Worm (Caenorhabditis elegans) whole organism, L4 larva: Measurements from ENCODE around the gene F08F8.11.

Source experiments
- D1046.2 ChIP-seq: fragments of 200-800 bp; sonication (Bioruptor generic); IDR thresholded peaks from 2 replicates; pipeline ENCODE4 v1.3.6; 2022; ENCODE audit warnings: missing genetic modification characterization, missing compliant biosample characterization
- F10B5.3 ChIP-seq: sonication (generic microtip); optimal IDR thresholded peaks from 2 replicates; lab custom pipeline; 2016; ENCODE audit warnings: mild to moderate bottlenecking, missing genetic modification characterization, missing compliant biosample characterization
- F26F4.8 ChIP-seq: fragments of 200-800 bp; sonication (Bioruptor generic); conservative IDR thresholded peaks from 2 replicates; pipeline ENCODE4 v1.3.6; 2022; ENCODE audit warnings: missing genetic modification characterization, missing compliant biosample characterization
- F37D6.2 ChIP-seq: sonication (generic microtip); optimal IDR thresholded peaks from 2 replicates; lab custom pipeline; 2016; ENCODE audit warnings: mild to moderate bottlenecking, missing genetic modification characterization, missing compliant biosample characterization
- F44E2.7 ChIP-seq: fragments of 200-800 bp; sonication (Bioruptor generic); IDR thresholded peaks from 2 replicates; pipeline ENCODE4 v2.1.2; 2022; ENCODE audit warnings: missing genetic modification characterization, missing compliant biosample characterization
- Y105C5A.15 ChIP-seq: fragments of 200-800 bp; sonication (Bioruptor generic); IDR thresholded peaks from 2 replicates; pipeline ENCODE4 v1.3.6; 2022; ENCODE audit warnings: missing genetic modification characterization, missing compliant biosample characterization
- ZK546.5 ChIP-seq, 2 experiments: sonication (generic microtip); optimal IDR thresholded peaks; 2 replicates each; lab custom pipeline; 2017; ENCODE audit warnings: missing biosample characterization in 2 of 2, missing genetic modification characterization in 2 of 2
- attf-4 ChIP-seq: sonication (generic microtip); optimal IDR thresholded peaks from 3 replicates; lab custom pipeline; 2017; ENCODE audit warnings: missing biosample characterization, missing genetic modification characterization
- ceh-20 ChIP-seq: fragments of 200-800 bp; sonication (Bioruptor generic); IDR thresholded peaks from 2 replicates; pipeline ENCODE4 v1.3.6; 2022; ENCODE audit warnings: missing genetic modification reagents, missing genetic modification characterization, missing compliant biosample characterization
- ceh-28 ChIP-seq: fragments of 150-350 bp; optimal IDR thresholded peaks from 2 replicates; lab custom pipeline; 2014; ENCODE audit warnings: missing biosample characterization, missing genetic modification reagents, missing genetic modification characterization
- ceh-44 ChIP-seq: fragments of 200-800 bp; sonication (Bioruptor generic); IDR thresholded peaks from 2 replicates; pipeline ENCODE4 v1.3.6; 2022; ENCODE audit warnings: missing genetic modification reagents, missing genetic modification characterization, missing compliant biosample characterization
- ceh-62 ChIP-seq: sonication (generic microtip); optimal IDR thresholded peaks from 2 replicates; lab custom pipeline; 2017; ENCODE audit warnings: missing biosample characterization, missing genetic modification characterization
- ces-1 ChIP-seq: fragments of 150-350 bp; sonication (generic microtip); optimal IDR thresholded peaks from 4 replicates; lab custom pipeline; 2014; ENCODE audit warnings: missing biosample characterization, missing genetic modification reagents, missing genetic modification characterization
- cey-2 ChIP-seq: sonication (generic microtip); optimal IDR thresholded peaks from 3 replicates; lab custom pipeline; 2017; ENCODE audit warnings: missing genetic modification characterization, mild to moderate bottlenecking, missing compliant biosample characterization, antibody characterized with exemption, borderline replicate concordance; ENCODE audit not compliant: insufficient read depth
- ctbp-1 ChIP-seq: fragments of 200-800 bp; sonication (Bioruptor generic); IDR thresholded peaks from 2 replicates; pipeline ENCODE4 v1.3.6; 2022; ENCODE audit warnings: missing genetic modification reagents, missing genetic modification characterization, missing compliant biosample characterization
- daf-16 ChIP-seq, 3 experiments: sonication (generic microtip); optimal IDR thresholded peaks; 2 replicates each; lab custom pipeline; 2016 to 2017; ENCODE audit warnings: missing genetic modification characterization in 3 of 3, missing genetic modification reagents in 3 of 3, mild to moderate bottlenecking in 2 of 3, missing compliant biosample characterization in 2 of 3, missing biosample characterization in 1 of 3, moderate library complexity in 1 of 3
- daf-8 ChIP-seq: fragments of 200-800 bp; sonication (Bioruptor generic); IDR thresholded peaks from 2 replicates; pipeline ENCODE4 v1.3.6; 2022; ENCODE audit warnings: missing genetic modification characterization, missing compliant biosample characterization
- dmd-6 ChIP-seq: fragments of 200-800 bp; sonication (Bioruptor generic); IDR thresholded peaks from 2 replicates; pipeline ENCODE4 v1.3.6; 2022; ENCODE audit warnings: missing genetic modification reagents, missing genetic modification characterization, missing compliant biosample characterization
- dmd-8 ChIP-seq: fragments of 200-800 bp; sonication (Bioruptor generic); IDR thresholded peaks from 2 replicates; pipeline ENCODE4 v1.3.6; 2022; ENCODE audit warnings: missing genetic modification characterization, missing compliant biosample characterization
- dmd-9 ChIP-seq: fragments of 200-800 bp; sonication (Bioruptor generic); IDR thresholded peaks from 2 replicates; pipeline ENCODE4 v1.3.6; 2022; ENCODE audit warnings: missing genetic modification reagents, missing genetic modification characterization, missing compliant biosample characterization
- dpl-1 ChIP-seq: fragments of 150-350 bp; optimal IDR thresholded peaks from 2 replicates; lab custom pipeline; 2014; ENCODE audit warnings: missing biosample characterization, missing genetic modification reagents, missing genetic modification characterization
- duxl-1 ChIP-seq: sonication (generic microtip); optimal IDR thresholded peaks from 2 replicates; lab custom pipeline; 2016; ENCODE audit warnings: mild to moderate bottlenecking, missing genetic modification characterization, moderate library complexity, missing compliant biosample characterization; ENCODE audit not compliant: poor library complexity
- dve-1 ChIP-seq: sonication (generic microtip); optimal IDR thresholded peaks from 2 replicates; lab custom pipeline; 2017; ENCODE audit warnings: antibody characterized with exemption, mild to moderate bottlenecking, missing genetic modification characterization, missing compliant biosample characterization; ENCODE audit not compliant: insufficient read depth
- egl-43 ChIP-seq: fragments of 200-800 bp; sonication (Bioruptor generic); IDR thresholded peaks from 2 replicates; pipeline ENCODE4 v1.3.6; 2022; ENCODE audit warnings: missing genetic modification reagents, missing genetic modification characterization, missing compliant biosample characterization
- gei-8 ChIP-seq: fragments of 200-800 bp; sonication (Bioruptor generic); optimal IDR thresholded peaks from 2 replicates; lab custom pipeline; 2018; ENCODE audit warnings: mild to moderate bottlenecking, missing genetic modification characterization, missing compliant biosample characterization
- hmg-1.1 ChIP-seq: fragments of 200-800 bp; sonication (Bioruptor generic); IDR thresholded peaks from 2 replicates; pipeline ENCODE4 v1.3.6; 2022; ENCODE audit warnings: missing genetic modification reagents, missing genetic modification characterization, missing compliant biosample characterization
- lim-7 ChIP-seq: fragments of 200-800 bp; sonication (Bioruptor generic); IDR thresholded peaks from 2 replicates; pipeline ENCODE4 v1.3.6; 2022; ENCODE audit warnings: missing genetic modification characterization, missing compliant biosample characterization
- lin-1 ChIP-seq: fragments of 200-800 bp; sonication (Bioruptor generic); IDR thresholded peaks from 2 replicates; pipeline ENCODE4 v1.3.6; 2022; ENCODE audit warnings: missing genetic modification reagents, missing genetic modification characterization, missing compliant biosample characterization
- lin-13 ChIP-seq: fragments of 150-350 bp; optimal IDR thresholded peaks from 2 replicates; lab custom pipeline; 2014; ENCODE audit warnings: missing biosample characterization, missing genetic modification reagents, missing genetic modification characterization
- lin-15B ChIP-seq: fragments of 150-350 bp; sonication (generic microtip); optimal IDR thresholded peaks from 3 replicates; lab custom pipeline; 2014; ENCODE audit warnings: missing biosample characterization, missing genetic modification characterization
- lir-3 ChIP-seq: sonication (generic microtip); optimal IDR thresholded peaks from 2 replicates; lab custom pipeline; 2016; ENCODE audit warnings: mild to moderate bottlenecking, missing genetic modification characterization, missing compliant biosample characterization
- madf-9 ChIP-seq: fragments of 200-800 bp; sonication (Bioruptor generic); conservative IDR thresholded peaks from 2 replicates; pipeline ENCODE4 v1.3.6; 2022; ENCODE audit warnings: missing genetic modification reagents, missing genetic modification characterization, missing compliant biosample characterization
- mdt-29 ChIP-seq: fragments of 200-800 bp; sonication (Bioruptor generic); IDR thresholded peaks from 2 replicates; pipeline ENCODE4 v1.3.6; 2022; ENCODE audit warnings: missing genetic modification reagents, missing genetic modification characterization, missing compliant biosample characterization
- mep-1 ChIP-seq: fragments of 150-350 bp; sonication (generic microtip); optimal IDR thresholded peaks from 3 replicates; lab custom pipeline; 2014; ENCODE audit warnings: missing biosample characterization, missing genetic modification characterization
- mxl-2 ChIP-seq: fragments of 200-800 bp; sonication (Bioruptor generic); conservative IDR thresholded peaks from 2 replicates; pipeline ENCODE4 v1.3.6; 2022; ENCODE audit warnings: missing genetic modification reagents, missing genetic modification characterization, missing compliant biosample characterization
- nhr-102 ChIP-seq: sonication (generic microtip); optimal IDR thresholded peaks from 2 replicates; lab custom pipeline; 2016; ENCODE audit warnings: mild to moderate bottlenecking, missing genetic modification characterization, moderate library complexity, missing compliant biosample characterization
- nhr-237 ChIP-seq: sonication (generic microtip); optimal IDR thresholded peaks from 2 replicates; lab custom pipeline; 2017; ENCODE audit warnings: missing biosample characterization, missing genetic modification characterization
- nhr-41 ChIP-seq: fragments of 200-800 bp; sonication (Bioruptor generic); IDR thresholded peaks from 2 replicates; pipeline ENCODE4 v1.3.6; 2022; ENCODE audit warnings: missing genetic modification reagents, missing genetic modification characterization, missing compliant biosample characterization
- nhr-42 ChIP-seq: fragments of 200-800 bp; sonication (Bioruptor generic); IDR thresholded peaks from 2 replicates; pipeline ENCODE4 v1.3.6; 2022; ENCODE audit warnings: missing genetic modification characterization, missing compliant biosample characterization
- php-3 ChIP-seq: fragments of 200-800 bp; sonication (Bioruptor generic); IDR thresholded peaks from 2 replicates; pipeline ENCODE4 v1.3.6; 2022; ENCODE audit warnings: missing genetic modification reagents, missing genetic modification characterization, missing compliant biosample characterization
- pqm-1 ChIP-seq: sonication (generic microtip); optimal IDR thresholded peaks from 2 replicates; lab custom pipeline; 2017; ENCODE audit warnings: missing biosample characterization, missing genetic modification characterization
- sdz-12 ChIP-seq: fragments of 200-800 bp; sonication (Bioruptor generic); optimal IDR thresholded peaks from 2 replicates; lab custom pipeline; 2018; ENCODE audit warnings: mild to moderate bottlenecking, missing genetic modification characterization, missing compliant biosample characterization
- skn-1 ChIP-seq: fragments of 150-350 bp; optimal IDR thresholded peaks from 2 replicates; lab custom pipeline; 2014; ENCODE audit warnings: missing biosample characterization, missing genetic modification characterization
- snpc-1.2 ChIP-seq: fragments of 200-800 bp; sonication (Bioruptor generic); IDR thresholded peaks from 2 replicates; pipeline ENCODE4 v1.3.6; 2022; ENCODE audit warnings: missing genetic modification reagents, missing genetic modification characterization, missing compliant biosample characterization
- snpc-4 ChIP-seq: fragments of 150-350 bp; optimal IDR thresholded peaks from 2 replicates; lab custom pipeline; 2014; ENCODE audit warnings: missing biosample characterization, missing genetic modification characterization
- spr-3 ChIP-seq: fragments of 200-800 bp; sonication (Bioruptor generic); optimal IDR thresholded peaks from 2 replicates; lab custom pipeline; 2018; ENCODE audit warnings: mild to moderate bottlenecking, missing genetic modification characterization, missing compliant biosample characterization
- tag-97 ChIP-seq: fragments of 200-800 bp; sonication (Bioruptor generic); IDR thresholded peaks from 2 replicates; pipeline ENCODE4 v1.3.6; 2022; ENCODE audit warnings: missing genetic modification characterization, missing compliant biosample characterization
- ztf-11 ChIP-seq: fragments of 150-350 bp; optimal IDR thresholded peaks from 2 replicates; lab custom pipeline; 2014; ENCODE audit warnings: missing biosample characterization, missing genetic modification characterization

F08F8.11 gene

DNA sequence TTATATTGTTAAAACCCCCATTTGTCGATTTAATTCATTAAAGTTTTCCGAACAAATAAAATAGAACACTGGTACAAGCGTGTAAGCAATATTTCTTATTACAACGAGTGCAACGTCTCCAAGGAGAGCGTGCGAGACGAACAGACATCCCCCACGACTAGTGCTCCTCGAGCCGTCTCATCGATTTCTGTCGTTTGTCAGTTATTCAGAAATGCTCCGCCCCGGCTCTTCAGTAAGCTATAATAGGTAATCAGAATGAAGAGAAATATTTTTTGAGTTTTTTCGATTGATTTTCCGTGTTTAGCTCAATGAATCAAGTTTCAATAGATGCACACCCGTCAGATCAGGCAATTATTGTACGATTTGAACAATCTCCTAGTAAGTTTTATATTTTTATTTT is 27.0 kb upstream of the F08F8.11 start, which contains the start of gene kap-1 (continued):
- TF ChIP-seq nhr-102 (tag; lab: Kevin White, UChicago) (peak; percentile 29), dmd-6 (GFP tag; lab: Robert Waterston, UW) (no peak), dpl-1 (GFP tag; lab: Kevin White, UChicago) (no peak), nhr-41 (no peak), Y105C5A.15 (no peak), ctbp-1 (no peak), ceh-28 (tag; lab: Kevin White, UChicago) (no peak), gei-8 (GFP tag; lab: Kevin White, UChicago) (peak; percentile 13), ces-1 (GFP tag; lab: Kevin White, UChicago) (no peak), ceh-20 (GFP tag; lab: Robert Waterston, UW) (no peak), lir-3 (tag; lab: Kevin White, UChicago) (no peak), dmd-9 (GFP tag; lab: Robert Waterston, UW) (no peak), madf-9 (GFP tag; lab: Robert Waterston, UW) (no peak), snpc-4 (no peak), F26F4.8 (no peak), tag-97 (GFP tag; lab: Robert Waterston, UW) (no peak), ceh-62 (tag; lab: Kevin White, UChicago) (no peak), F10B5.3 (tag; lab: Kevin White, UChicago) (no peak), egl-43 (GFP tag; lab: Robert Waterston, UW) (peak; percentile 64), ztf-11 (tag; lab: Kevin White, UChicago) (no peak), mxl-2 (GFP tag; lab: Robert Waterston, UW) (no peak), mdt-29 (GFP tag; lab: Robert Waterston, UW) (no peak), ceh-44 (no peak), mep-1 (tag; lab: Kevin White, UChicago) (peak; percentile 32), attf-4 (tag; lab: Kevin White, UChicago) (no peak), sdz-12 (peak; percentile 26), D1046.2 (GFP tag; lab: Robert Waterston, UW) (no peak), nhr-237 (tag; lab: Kevin White, UChicago) (no peak), snpc-1.2 (GFP tag; lab: Robert Waterston, UW) (0 out of 2 replicates have a peak, but pooled peaks have one; percentile 11), cey-2 (tag; lab: Kevin White, UChicago) (no peak), F44E2.7 (GFP tag; lab: Robert Waterston, UW) (0 out of 2 replicates have a peak, but pooled peaks have one; percentile 50), lin-13 (GFP tag; lab: Kevin White, UChicago) (no peak), skn-1 (tag; lab: Kevin White, UChicago) (no peak), php-3 (GFP tag; lab: Robert Waterston, UW) (no peak), pqm-1 (no peak), dve-1 (tag; lab: Kevin White, UChicago) (no peak), lin-15B (tag; lab: Kevin White, UChicago) (no peak), dmd-8 (GFP tag; lab: Robert Waterston, UW) (no peak), daf-16 (GFP tag; optimal IDR thresholded peaks at IDR 0.05; lab: Kevin White, UChicago) (peak in 1 of 2 experiments; percentile 12), daf-16 (tag; optimal IDR thresholded peaks at IDR 0.05; lab: Kevin White, UChicago) (peak; percentile 18), lim-7 (GFP tag; lab: Robert Waterston, UW) (no peak), F37D6.2 (tag; lab: Kevin White, UChicago) (no peak), spr-3 (GFP tag; lab: Kevin White, UChicago) (peak; percentile 29), lin-1 (GFP tag; lab: Robert Waterston, UW) (no peak), hmg-1.1 (0 out of 2 replicates have a peak, but pooled peaks have one; percentile 36), daf-8 (GFP tag; lab: Robert Waterston, UW) (no peak), ZK546.5 (tag; optimal IDR thresholded peaks at IDR 0.05; lab: Kevin White, UChicago) (no peak), duxl-1 (tag; lab: Kevin White, UChicago) (peak; percentile 13), nhr-42 (no peak)
